Fruit fly (Drosophila melanogaster) whole organism, embryonic: Measurements from ENCODE around the gene Pino.

Experiments
- Ada2b ChIP-seq: fragments of 200-800 bp; sonication (Bioruptor generic); IDR thresholded peaks from 2 replicates; pipeline ENCODE4 v1.3.6; 2022; ENCODE audit warnings: missing biosample characterization, missing genetic modification characterization
- Atf-2 ChIP-seq: fragments of 200-800 bp; sonication (Bioruptor generic); optimal IDR thresholded peaks from 2 replicates; lab custom pipeline; 2016; ENCODE audit warnings: missing biosample characterization, missing genetic modification characterization
- Blimp-1 ChIP-seq: fragments of 200-800 bp; sonication (Bioruptor generic); optimal IDR thresholded peaks from 3 replicates; lab custom pipeline; 2018; ENCODE audit warnings: missing biosample characterization, missing genetic modification characterization, mild to moderate bottlenecking, moderate library complexity, missing genetic modification reagents
- CG11560 ChIP-seq: fragments of 200-800 bp; sonication (Bioruptor generic); IDR thresholded peaks from 3 replicates; pipeline ENCODE4 v1.3.6; 2022; ENCODE audit warnings: missing biosample characterization, missing genetic modification characterization
- CG12236 ChIP-seq: fragments of 200-800 bp; sonication (Bioruptor generic); optimal IDR thresholded peaks from 2 replicates; lab custom pipeline; 2016; ENCODE audit warnings: missing biosample characterization, missing genetic modification characterization
- CG13123 ChIP-seq: fragments of 200-800 bp; sonication (Bioruptor generic); optimal IDR thresholded peaks from 2 replicates; lab custom pipeline; 2016; ENCODE audit warnings: missing biosample characterization, missing genetic modification characterization
- CG13287 ChIP-seq: fragments of 200-800 bp; sonication (Bioruptor generic); IDR thresholded peaks from 2 replicates; pipeline ENCODE4 v1.3.6; 2022; ENCODE audit warnings: missing biosample characterization, missing genetic modification characterization; ENCODE audit not compliant: partially characterized antibody
- CG16863 ChIP-seq: fragments of 200-800 bp; sonication (Bioruptor generic); optimal IDR thresholded peaks from 3 replicates; lab custom pipeline; 2016; ENCODE audit warnings: missing biosample characterization, missing genetic modification characterization
- CG2129 ChIP-seq: fragments of 200-800 bp; sonication (Bioruptor generic); IDR thresholded peaks from 2 replicates; pipeline ENCODE4 v1.3.6; 2022; ENCODE audit warnings: missing biosample characterization, missing genetic modification characterization; ENCODE audit not compliant: partially characterized antibody
- CG30020 ChIP-seq: fragments of 200-800 bp; optimal IDR thresholded peaks from 2 replicates; lab custom pipeline; 2019; ENCODE audit warnings: missing biosample characterization, mild to moderate bottlenecking, missing genetic modification characterization, moderate library complexity
- CG34422 ChIP-seq: fragments of 200-800 bp; sonication (Bioruptor generic); IDR thresholded peaks from 3 replicates; pipeline ENCODE4 v1.3.6; 2022; ENCODE audit warnings: missing biosample characterization, missing genetic modification characterization
- CG3995 ChIP-seq: fragments of 200-800 bp; sonication (Bioruptor generic); optimal IDR thresholded peaks from 3 replicates; lab custom pipeline; 2016; ENCODE audit warnings: missing biosample characterization, missing genetic modification characterization
- CG4617 ChIP-seq: fragments of 200-800 bp; sonication (Bioruptor generic); optimal IDR thresholded peaks from 3 replicates; lab custom pipeline; 2016; ENCODE audit warnings: missing biosample characterization, missing genetic modification characterization, borderline replicate concordance
- CG7556 ChIP-seq: fragments of 200-800 bp; sonication (Bioruptor generic); optimal IDR thresholded peaks from 2 replicates; lab custom pipeline; 2017; ENCODE audit warnings: missing biosample characterization, mild to moderate bottlenecking, missing genetic modification characterization
- CG8359 ChIP-seq: fragments of 200-800 bp; sonication (Bioruptor generic); optimal IDR thresholded peaks from 2 replicates; lab custom pipeline; 2017; ENCODE audit warnings: missing biosample characterization, mild to moderate bottlenecking, missing genetic modification characterization, borderline replicate concordance
- CG8478 ChIP-seq: fragments of >200 bp; optimal IDR thresholded peaks from 2 replicates; lab custom pipeline; 2018
- Chrac-16 ChIP-seq: fragments of 200-800 bp; sonication (Bioruptor generic); optimal IDR thresholded peaks from 3 replicates; lab custom pipeline; 2016; ENCODE audit warnings: missing biosample characterization, missing genetic modification characterization
- Dad ChIP-seq: fragments of 200-800 bp; sonication (Bioruptor generic); optimal IDR thresholded peaks from 3 replicates; lab custom pipeline; 2016; ENCODE audit warnings: missing biosample characterization, missing genetic modification characterization
- Ets65A ChIP-seq: fragments of 200-800 bp; sonication (Bioruptor generic); peaks from one replicate; lab custom pipeline; 2016; ENCODE audit warnings: missing biosample characterization, missing genetic modification characterization
- HHEX ChIP-seq: fragments of 200-800 bp; sonication (Bioruptor generic); optimal IDR thresholded peaks from 3 replicates; lab custom pipeline; 2017; ENCODE audit warnings: missing biosample characterization, mild to moderate bottlenecking, missing genetic modification characterization, missing genetic modification reagents
- Hr51 ChIP-seq, 2 experiments: fragments of 200-800 bp; sonication (Bioruptor generic); optimal IDR thresholded peaks; 2 replicates in 1 of 2; 3 replicates in 1 of 2; lab custom pipeline; 2016 to 2018; ENCODE audit warnings: missing biosample characterization in 2 of 2, missing genetic modification characterization in 2 of 2, mild to moderate bottlenecking in 1 of 2, moderate library complexity in 1 of 2
- Meics ChIP-seq: fragments of 200-800 bp; sonication (Bioruptor generic); optimal IDR thresholded peaks from 2 replicates; lab custom pipeline; 2017; ENCODE audit warnings: missing biosample characterization, mild to moderate bottlenecking, missing genetic modification characterization
- Mrtf ChIP-seq: fragments of 200-800 bp; sonication (Bioruptor generic); IDR thresholded peaks from 3 replicates; pipeline ENCODE4 v1.3.6; 2022; ENCODE audit warnings: missing biosample characterization, missing genetic modification characterization
- Neu2 ChIP-seq: fragments of 200-800 bp; sonication (Bioruptor generic); optimal IDR thresholded peaks from 3 replicates; lab custom pipeline; 2016; ENCODE audit warnings: missing biosample characterization, missing genetic modification characterization, borderline replicate concordance
- Ravus ChIP-seq: fragments of 200-800 bp; sonication (Bioruptor generic); IDR thresholded peaks from 2 replicates; pipeline ENCODE4 v1.3.6; 2022; ENCODE audit warnings: missing biosample characterization, missing genetic modification characterization
- Ssrp ChIP-seq: fragments of 200-800 bp; sonication (Bioruptor generic); optimal IDR thresholded peaks from 2 replicates; lab custom pipeline; 2018; ENCODE audit warnings: missing biosample characterization, mild to moderate bottlenecking, missing genetic modification characterization, moderate library complexity
- Taf1 ChIP-seq: fragments of 200-800 bp; sonication (Bioruptor generic); IDR thresholded peaks from 2 replicates; pipeline ENCODE4 v1.3.6; 2022; ENCODE audit warnings: missing biosample characterization, missing genetic modification characterization
- Tbp ChIP-seq: fragments of >200 bp; optimal IDR thresholded peaks from 2 replicates; lab custom pipeline; 2018; ENCODE audit warnings: missing biosample characterization, missing genetic modification characterization
- Trl ChIP-seq, 3 experiments: fragments of >200 bp in 2 of 3; fragments of 200-800 bp in 1 of 3; sonication (Bioruptor generic) in 1 of 3; optimal IDR thresholded peaks; 2 replicates in 1 of 3; 3 replicates in 2 of 3; lab custom pipeline; 2016 to 2017; ENCODE audit warnings: missing biosample characterization in 1 of 3, missing genetic modification characterization in 1 of 3
- Xbp1 ChIP-seq: fragments of 200-800 bp; sonication (Bioruptor generic); optimal IDR thresholded peaks from 3 replicates; lab custom pipeline; 2016; ENCODE audit warnings: missing biosample characterization, mild to moderate bottlenecking, missing genetic modification characterization
- amos ChIP-seq: fragments of 200-800 bp; sonication (Bioruptor generic); IDR thresholded peaks from 2 replicates; pipeline ENCODE4 v1.3.6; 2022; ENCODE audit warnings: missing biosample characterization, missing genetic modification characterization; ENCODE audit not compliant: partially characterized antibody
- bowl ChIP-seq: fragments of 200-800 bp; sonication (Bioruptor generic); IDR thresholded peaks from 2 replicates; pipeline ENCODE4 v1.3.6; 2022; ENCODE audit warnings: missing biosample characterization, missing genetic modification characterization
- chm ChIP-seq: fragments of 200-800 bp; sonication (Bioruptor generic); IDR thresholded peaks from 2 replicates; pipeline ENCODE4 v1.3.6; 2022; ENCODE audit warnings: missing biosample characterization, missing genetic modification characterization
- ewg ChIP-seq: fragments of 200-800 bp; sonication (Bioruptor generic); optimal IDR thresholded peaks from 3 replicates; lab custom pipeline; 2017; ENCODE audit warnings: mild to moderate bottlenecking, missing biosample characterization, missing genetic modification reagents, missing genetic modification characterization
- exex ChIP-seq: fragments of 200-800 bp; sonication (Bioruptor generic); optimal IDR thresholded peaks from 4 replicates; lab custom pipeline; 2018; ENCODE audit warnings: missing biosample characterization, mild to moderate bottlenecking, missing genetic modification characterization, moderate library complexity
- fd64A ChIP-seq: fragments of 200-800 bp; sonication (Bioruptor generic); optimal IDR thresholded peaks from 3 replicates; lab custom pipeline; 2018; ENCODE audit warnings: missing biosample characterization, mild to moderate bottlenecking, missing genetic modification characterization
- gro ChIP-seq: fragments of 200-800 bp; sonication (Bioruptor generic); optimal IDR thresholded peaks from 2 replicates; lab custom pipeline; 2016; ENCODE audit warnings: missing biosample characterization, missing genetic modification characterization
- lilli ChIP-seq: fragments of 200-800 bp; sonication (Bioruptor generic); optimal IDR thresholded peaks from 3 replicates; lab custom pipeline; 2016; ENCODE audit warnings: missing biosample characterization, missing genetic modification characterization
- lmd ChIP-seq: fragments of 200-800 bp; sonication (Bioruptor generic); IDR thresholded peaks from 2 replicates; pipeline ENCODE4 v1.3.6; 2022; ENCODE audit warnings: missing biosample characterization, missing genetic modification characterization
- org-1 ChIP-seq: fragments of 200-800 bp; sonication (Bioruptor generic); optimal IDR thresholded peaks from 2 replicates; lab custom pipeline; 2017; ENCODE audit warnings: missing biosample characterization, missing genetic modification characterization
- pan ChIP-seq, 4 experiments: fragments of >200 bp in 3 of 4; fragments of 200-800 bp in 1 of 4; sonication (Bioruptor generic) in 1 of 4; optimal IDR thresholded peaks in 3 of 4; IDR thresholded peaks in 1 of 4; 2 replicates each; pipeline versions ENCODE4 v1.3.6 to Lab custom; 2017 to 2022; ENCODE audit warnings: missing biosample characterization in 2 of 4, missing genetic modification characterization in 2 of 4, mixed read lengths in 1 of 4
- pita ChIP-seq: fragments of 200-800 bp; sonication (Bioruptor generic); optimal IDR thresholded peaks from 2 replicates; lab custom pipeline; 2017; ENCODE audit warnings: missing biosample characterization, mild to moderate bottlenecking, missing genetic modification characterization
- pnt ChIP-seq: fragments of 200-800 bp; sonication (Bioruptor generic); optimal IDR thresholded peaks from 3 replicates; lab custom pipeline; 2016; ENCODE audit warnings: missing biosample characterization, missing genetic modification characterization
- pzg ChIP-seq: fragments of 200-800 bp; sonication (Bioruptor generic); optimal IDR thresholded peaks from 3 replicates; lab custom pipeline; 2018; ENCODE audit warnings: missing biosample characterization, mild to moderate bottlenecking, missing genetic modification characterization, moderate library complexity
- seq ChIP-seq: fragments of 200-800 bp; sonication (Bioruptor generic); IDR thresholded peaks from 2 replicates; pipeline ENCODE4 v1.3.6; 2022; ENCODE audit warnings: missing biosample characterization, missing genetic modification characterization
- tgo ChIP-seq: fragments of 200-800 bp; sonication (Bioruptor generic); IDR thresholded peaks from 3 replicates; pipeline ENCODE4 v1.3.6; 2022; ENCODE audit warnings: missing biosample characterization, missing genetic modification characterization
- tin ChIP-seq: fragments of 200-800 bp; sonication (Bioruptor generic); optimal IDR thresholded peaks from 3 replicates; lab custom pipeline; 2016; ENCODE audit warnings: missing biosample characterization, missing genetic modification characterization
- yki ChIP-seq: fragments of >200 bp; optimal IDR thresholded peaks from 3 replicates; lab custom pipeline; 2018

The Pino gene

DNA sequence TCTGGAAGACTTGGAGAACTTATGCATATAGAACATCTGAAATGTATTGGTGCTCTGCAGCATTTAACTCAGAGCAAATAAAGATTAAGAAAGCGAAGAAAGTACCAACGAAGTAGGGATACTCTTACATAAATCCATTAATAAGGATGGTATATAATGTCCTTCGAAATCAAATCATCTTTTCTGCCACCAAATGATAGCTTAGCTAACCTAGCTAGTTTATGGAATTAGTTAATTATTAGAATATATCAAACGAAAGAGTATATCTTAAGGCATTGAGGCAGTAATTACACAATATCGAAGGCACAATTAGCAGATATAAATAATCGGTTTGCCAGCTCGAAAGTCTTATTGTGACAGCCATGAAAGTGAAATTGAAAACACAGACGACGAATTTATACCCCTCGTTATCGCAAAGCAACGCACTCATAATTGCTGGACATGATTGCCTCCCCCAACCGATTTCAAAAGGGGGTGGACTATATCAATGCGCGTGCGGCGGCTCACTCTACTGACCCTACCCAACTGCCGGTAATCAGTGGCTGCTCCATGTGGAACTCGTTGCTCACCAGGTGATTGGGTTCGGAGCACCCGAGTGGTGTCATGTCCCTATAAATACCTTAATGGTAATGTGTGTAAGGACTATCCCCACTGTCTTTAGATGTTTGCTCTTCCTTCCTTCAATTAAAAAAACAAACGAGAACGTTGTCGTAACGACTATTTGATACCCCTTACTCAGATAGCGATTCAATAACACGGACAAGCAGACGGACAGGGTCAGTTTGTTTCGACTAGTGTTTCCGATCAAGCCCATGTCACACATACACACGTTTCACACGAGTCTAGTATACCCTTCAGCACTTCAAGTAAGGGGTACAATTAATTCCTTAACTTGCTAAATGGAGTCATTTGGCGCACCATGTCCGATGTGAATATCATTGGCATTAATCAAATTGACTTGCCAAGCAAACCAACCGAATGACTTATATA is 15.9 kb upstream of the Pino start (continued):
- TF ChIP-seq gro = peak; percentile 38
- TF ChIP-seq Trl (optimal IDR thresholded peaks at IDR 0.05; lab: Kevin White, UChicago) = no peak
- TF ChIP-seq Trl (GFP tag; optimal IDR thresholded peaks at IDR 0.05; lab: Kevin White, UChicago) = no peak
- TF ChIP-seq Xbp1 (GFP tag; lab: Kevin White, UChicago) = peak; percentile 56
- TF ChIP-seq Blimp-1 (GFP tag; lab: Kevin White, UChicago) = peak; percentile 72
- peak; percentile 37 for TF ChIP-seq org-1 (GFP tag; lab: Kevin White, UChicago)
- peak; percentile 64 for TF ChIP-seq lilli (GFP tag; lab: Kevin White, UChicago)
- no peak for TF ChIP-seq CG11560 (tag; lab: Robert Waterston, UW)
- no peak for TF ChIP-seq Neu2 (GFP tag; lab: Kevin White, UChicago)
- peak; percentile 35 for TF ChIP-seq ewg (GFP tag; lab: Kevin White, UChicago)
- no peak for TF ChIP-seq CG3995 (GFP tag; lab: Kevin White, UChicago)
- TF ChIP-seq CG8478 (lab: Kevin White, UChicago) = no peak
- peak; percentile 1 for TF ChIP-seq tin
- no peak for TF ChIP-seq CG12236 (GFP tag; lab: Kevin White, UChicago)
- TF ChIP-seq bowl (GFP tag; lab: Robert Waterston, UW) = no peak
- peak; percentile 39 for TF ChIP-seq Chrac-16 (GFP tag; lab: Kevin White, UChicago)
- TF ChIP-seq CG7556 (GFP tag; lab: Kevin White, UChicago) = peak; percentile 28
- TF ChIP-seq chm = no peak
- no peak for TF ChIP-seq CG2129 (GFP tag; lab: Robert Waterston, UW)
- no peak for TF ChIP-seq Taf1 (GFP tag; lab: Robert Waterston, UW)
- TF ChIP-seq pita (GFP tag; lab: Kevin White, UChicago) = no peak
- TF ChIP-seq Hr51 (GFP tag; optimal IDR thresholded peaks at IDR 0.05; lab: Kevin White, UChicago) = peak in 1 of 2 experiments; percentile 61
- TF ChIP-seq lmd (GFP tag; lab: Robert Waterston, UW) = peak; percentile 40
- TF ChIP-seq amos (GFP tag; lab: Robert Waterston, UW) = no peak
- TF ChIP-seq exex (tag; lab: Kevin White, UChicago) = peak; percentile 78
- TF ChIP-seq pan (optimal IDR thresholded peaks at IDR 0.05; lab: Kevin White, UChicago) = no peak
- peak in 1 of 2 experiments; percentile 40 for TF ChIP-seq pan (GFP tag; optimal IDR thresholded peaks at IDR 0.05 in 1 of 2, IDR thresholded peaks at IDR 0.05 in 1 of 2)
- peak; percentile 9 for TF ChIP-seq Dad (GFP tag; lab: Kevin White, UChicago)
- TF ChIP-seq CG13123 (GFP tag; lab: Kevin White, UChicago) = no peak
- TF ChIP-seq Ets65A (GFP tag; lab: Kevin White, UChicago) = peak; percentile 92
- peak; percentile 26 for TF ChIP-seq CG16863
- TF ChIP-seq CG30020 (tag; lab: Kevin White, UChicago) = no peak
- peak; percentile 42 for TF ChIP-seq Ssrp
- peak; percentile 49; the same call in 2 of the 3 replicates for TF ChIP-seq tgo (GFP tag; lab: Robert Waterston, UW)
- TF ChIP-seq Atf-2 (GFP tag; lab: Kevin White, UChicago) = no peak
- peak; percentile 43; the same call in 1 of the 3 replicates for TF ChIP-seq Mrtf (GFP tag; lab: Robert Waterston, UW)
- no peak for TF ChIP-seq CG4617
- no peak for TF ChIP-seq yki (lab: Kevin White, UChicago)
- TF ChIP-seq seq (GFP tag; lab: Robert Waterston, UW) = 0 out of 2 replicates have a peak, but pooled peaks have one; percentile 13
- peak; percentile 48 for TF ChIP-seq HHEX
- TF ChIP-seq CG34422 (GFP tag; lab: Robert Waterston, UW) = no peak
- TF ChIP-seq Ada2b (GFP tag; lab: Robert Waterston, UW) = 0 out of 2 replicates have a peak, but pooled peaks have one; percentile 38
- no peak for TF ChIP-seq pzg
- peak; percentile 55 for TF ChIP-seq Meics (GFP tag; lab: Kevin White, UChicago)
- peak; percentile 21 for TF ChIP-seq CG8359 (GFP tag; lab: Kevin White, UChicago)
- peak; percentile 12 for TF ChIP-seq fd64A (GFP tag; lab: Kevin White, UChicago)
- no peak for TF ChIP-seq Tbp (GFP tag; lab: Kevin White, UChicago)
- TF ChIP-seq pnt (GFP tag; lab: Kevin White, UChicago) = no peak
- no peak for TF ChIP-seq CG13287 (GFP tag; lab: Robert Waterston, UW)
- TF ChIP-seq Ravus (GFP tag; lab: Robert Waterston, UW) = no peak
